Fruit fly (Drosophila melanogaster): ENCODE data around the gene Eaf6.
A peak's percentile ranks its signal among the peaks of the same experiment; 100 is the strongest.

Eaf6 gene

DNA sequence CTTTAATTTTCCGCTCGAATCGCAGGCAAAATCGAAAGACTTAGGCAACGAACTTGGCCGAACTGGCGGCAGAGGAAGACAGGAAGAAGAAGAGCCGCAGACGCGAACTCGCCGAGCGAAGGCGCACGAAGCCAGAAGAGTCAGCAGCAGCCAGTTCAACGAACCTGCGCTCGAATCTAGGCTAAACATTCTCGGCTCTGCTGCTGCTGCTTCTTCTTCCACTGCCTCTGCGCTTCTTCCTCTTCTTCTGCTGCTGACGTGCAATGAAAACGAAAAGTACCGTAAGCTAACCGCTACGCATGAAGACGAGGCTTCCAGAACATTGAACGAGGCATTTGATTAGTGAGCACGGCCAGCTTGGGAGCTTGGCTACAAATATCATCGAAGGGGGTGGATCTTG is 8.4 kb upstream of the Eaf6 start:
- TF ChIP-seq Sox15 (GFP tag; optimal IDR thresholded peaks at IDR 0.05) = no peak
- peak; percentile 97 for TF ChIP-seq Blimp-1 (GFP tag; optimal IDR thresholded peaks at IDR 0.05)
- TF ChIP-seq Eip78C (GFP tag) = peak; percentile 46
- peak; percentile 3 for TF ChIP-seq Eip75B (GFP tag; optimal IDR thresholded peaks at IDR 0.05)
- TF ChIP-seq CG1621 (tag; optimal IDR thresholded peaks at IDR 0.05) = no peak

- TF ChIP-seq Sox14 (GFP tag; optimal IDR thresholded peaks at IDR 0.05) (no peak), CG6792 (GFP tag; optimal IDR thresholded peaks at IDR 0.05) (no peak), salr (GFP tag; optimal IDR thresholded peaks at IDR 0.05) (no peak), Eip93F (GFP tag; optimal IDR thresholded peaks at IDR 0.05) (no peak), CG11762 (GFP tag; optimal IDR thresholded peaks at IDR 0.05; ENCODE audit: insufficient read depth) (no peak), lz (GFP tag; optimal IDR thresholded peaks at IDR 0.05) (no peak), Eip78C (GFP tag) (no peak), acj6 (GFP tag; optimal IDR thresholded peaks at IDR 0.05) (no peak), OdsH (GFP tag; optimal IDR thresholded peaks at IDR 0.05) (no peak), CG10669 (GFP tag; optimal IDR thresholded peaks at IDR 0.05) (no peak), CG8119 (GFP tag; IDR thresholded peaks at IDR 0.05) (no peak), CG6163 (GFP tag; IDR thresholded peaks at IDR 0.05) (no peak), Smox (GFP tag; optimal IDR thresholded peaks at IDR 0.05) (no peak), eg (GFP tag; IDR thresholded peaks at IDR 0.05) (no peak), CG6854 (GFP tag; optimal IDR thresholded peaks at IDR 0.05) (peak; percentile 12), CG7368 (GFP tag; optimal IDR thresholded peaks at IDR 0.05) (no peak), Sox102F (GFP tag; optimal IDR thresholded peaks at IDR 0.05) (no peak), Lpt (GFP tag; optimal IDR thresholded peaks at IDR 0.05) (peak; percentile 0), Hr39 (GFP tag; optimal IDR thresholded peaks at IDR 0.05) (no peak), esn (GFP tag; optimal IDR thresholded peaks at IDR 0.05) (no peak), svp (GFP tag) (no peak), fkh (GFP tag; optimal IDR thresholded peaks at IDR 0.05) (no peak), CG11902 (GFP tag; optimal IDR thresholded peaks at IDR 0.05) (no peak), CG3032 (tag; optimal IDR thresholded peaks at IDR 0.05) (no peak), CG6276 (GFP tag; optimal IDR thresholded peaks at IDR 0.05) (no peak), Met (GFP tag; optimal IDR thresholded peaks at IDR 0.05) (peak; percentile 6), cyc (GFP tag; optimal IDR thresholded peaks at IDR 0.05) (no peak), CG34406 (GFP tag; optimal IDR thresholded peaks at IDR 0.05) (no peak), CG8319 (GFP tag; optimal IDR thresholded peaks at IDR 0.05) (no peak), CG10631 (GFP tag; optimal IDR thresholded peaks at IDR 0.05) (no peak), Blimp-1 (GFP tag; optimal IDR thresholded peaks at IDR 0.05) (peak; percentile 95), Ets21C (GFP tag; optimal IDR thresholded peaks at IDR 0.05) (no peak), CG9139 (GFP tag; optimal IDR thresholded peaks at IDR 0.05) (no peak)
Measured at dm6 chr3L:5615744-5616143, 7.6 kb upstream of the Eaf6 start.

DNA sequence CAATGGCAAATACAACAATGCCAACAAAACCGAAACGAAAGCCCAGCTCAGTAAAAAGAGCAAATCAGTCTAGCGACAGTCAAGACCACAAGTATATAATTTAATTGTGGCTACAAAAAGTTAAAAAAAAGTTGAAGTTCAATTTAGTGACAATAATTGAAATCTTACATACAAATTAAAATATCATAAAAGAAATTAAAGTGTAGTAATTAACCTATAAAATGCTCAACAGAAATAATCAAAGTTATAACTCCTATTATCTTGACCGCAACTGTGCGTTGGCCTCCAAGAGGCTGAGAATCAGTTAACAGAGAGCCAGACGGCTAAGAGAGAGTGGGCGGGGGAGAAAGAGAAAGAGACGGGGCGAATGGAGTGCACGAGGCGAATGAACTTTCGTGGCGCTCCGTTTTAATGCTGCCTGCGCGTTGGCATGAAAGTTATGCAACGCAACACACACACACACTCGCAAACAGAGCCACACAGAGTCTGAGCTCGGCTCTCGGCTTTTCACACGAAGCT is 3.7 kb upstream of the Eaf6 start:
- TF ChIP-seq CG11902 (GFP tag; optimal IDR thresholded peaks at IDR 0.05) = peak; percentile 76
- TF ChIP-seq acj6 (GFP tag; optimal IDR thresholded peaks at IDR 0.05) = peak; percentile 92
- TF ChIP-seq salr (GFP tag; optimal IDR thresholded peaks at IDR 0.05) = peak; percentile 26 to 94
- peak; percentile 87 for TF ChIP-seq CG8632 (GFP tag; optimal IDR thresholded peaks at IDR 0.05)
- peak; percentile 92 for TF ChIP-seq CG31627 (GFP tag; optimal IDR thresholded peaks at IDR 0.05)
- peak; percentile 95 for TF ChIP-seq CG6854 (GFP tag; optimal IDR thresholded peaks at IDR 0.05)
- peak; percentile 96 for TF ChIP-seq CG6276 (GFP tag; optimal IDR thresholded peaks at IDR 0.05)
- peak; percentile 67 for TF ChIP-seq CG8319 (GFP tag; optimal IDR thresholded peaks at IDR 0.05)
- peak; percentile 98 for TF ChIP-seq Eip78C (GFP tag)
- peak; percentile 72 for TF ChIP-seq fd85E (GFP tag; optimal IDR thresholded peaks at IDR 0.05)
- TF ChIP-seq CG1621 (tag; optimal IDR thresholded peaks at IDR 0.05) = peak; percentile 66
- TF ChIP-seq CG16779 (tag; optimal IDR thresholded peaks at IDR 0.05) = peak; percentile 82
- peak; percentile 91 for TF ChIP-seq pdm3 (GFP tag; optimal IDR thresholded peaks at IDR 0.05)
- peak; percentile 91 for TF ChIP-seq Hr39 (GFP tag; optimal IDR thresholded peaks at IDR 0.05)
- peak; percentile 95 for TF ChIP-seq topi (GFP tag; optimal IDR thresholded peaks at IDR 0.05)
- TF ChIP-seq CG10669 (GFP tag; optimal IDR thresholded peaks at IDR 0.05) = peak; percentile 73
- TF ChIP-seq dsx (GFP tag; optimal IDR thresholded peaks at IDR 0.05; ENCODE audit: poor library complexity, severe bottlenecking) = peak; percentile 83
- peak; percentile 95 for TF ChIP-seq lz (GFP tag; optimal IDR thresholded peaks at IDR 0.05)
- peak; percentile 93 for TF ChIP-seq OdsH (GFP tag; optimal IDR thresholded peaks at IDR 0.05)
- TF ChIP-seq Eip75B (GFP tag; optimal IDR thresholded peaks at IDR 0.05) = peak; percentile 91
- TF ChIP-seq spab (GFP tag; optimal IDR thresholded peaks at IDR 0.05) = peak; percentile 71
- peak; percentile 94 for TF ChIP-seq achi (GFP tag; optimal IDR thresholded peaks at IDR 0.05)
- TF ChIP-seq Sox15 (GFP tag; optimal IDR thresholded peaks at IDR 0.05) = peak; percentile 79
- TF ChIP-seq CG6163 (GFP tag; IDR thresholded peaks at IDR 0.05) = peak; percentile 93
- TF ChIP-seq Blimp-1 (GFP tag; optimal IDR thresholded peaks at IDR 0.05) = peak; percentile 98
- TF ChIP-seq vri (GFP tag; optimal IDR thresholded peaks at IDR 0.05) = peak; percentile 98
- peak; percentile 95 for TF ChIP-seq CG3919 (GFP tag; optimal IDR thresholded peaks at IDR 0.05)
- peak; percentile 81 for TF ChIP-seq CG3032 (tag; optimal IDR thresholded peaks at IDR 0.05)

Measured in whole organism, prepupa.